Worm (Caenorhabditis elegans): ENCODE results near the gene ilc-17.1.

The ilc-17.1 gene

DNA sequence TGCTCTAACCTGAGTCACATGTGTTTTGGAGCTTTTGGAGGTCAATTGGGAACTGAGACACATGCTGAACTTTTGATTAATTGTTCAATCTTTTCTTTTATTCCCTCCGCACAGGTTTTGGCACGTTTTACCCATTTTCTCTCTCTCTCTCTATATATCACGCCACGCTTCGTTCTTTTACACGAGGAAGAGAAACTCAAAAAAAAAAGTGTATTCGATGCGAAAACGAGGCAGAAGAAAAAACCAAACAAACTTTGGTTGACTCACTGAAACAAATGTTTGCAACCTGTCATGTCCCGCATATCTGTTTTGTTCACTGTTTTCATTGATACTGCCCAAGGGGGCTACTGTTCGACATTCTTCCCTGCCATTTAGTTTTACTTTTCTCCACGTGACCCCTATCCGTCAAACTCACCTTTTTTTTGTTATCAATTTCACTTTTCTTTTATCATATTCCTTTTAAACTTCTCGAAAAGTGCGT lies 8.3 kb downstream of the ilc-17.1 start (continued):
- no peak for TF ChIP-seq mep-1 (tag; optimal IDR thresholded peaks at IDR 0.05)
- no peak for TF ChIP-seq Y75B8A.6 (GFP tag; IDR thresholded peaks at IDR 0.05)
- peak in 1 of 2 experiments; percentile 45 for TF ChIP-seq daf-16 (GFP tag; optimal IDR thresholded peaks at IDR 0.05)
- no peak for TF ChIP-seq daf-16 (tag; optimal IDR thresholded peaks at IDR 0.05)
- TF ChIP-seq nhr-28 (tag; optimal IDR thresholded peaks at IDR 0.05), result peak; percentile 35

DNA sequence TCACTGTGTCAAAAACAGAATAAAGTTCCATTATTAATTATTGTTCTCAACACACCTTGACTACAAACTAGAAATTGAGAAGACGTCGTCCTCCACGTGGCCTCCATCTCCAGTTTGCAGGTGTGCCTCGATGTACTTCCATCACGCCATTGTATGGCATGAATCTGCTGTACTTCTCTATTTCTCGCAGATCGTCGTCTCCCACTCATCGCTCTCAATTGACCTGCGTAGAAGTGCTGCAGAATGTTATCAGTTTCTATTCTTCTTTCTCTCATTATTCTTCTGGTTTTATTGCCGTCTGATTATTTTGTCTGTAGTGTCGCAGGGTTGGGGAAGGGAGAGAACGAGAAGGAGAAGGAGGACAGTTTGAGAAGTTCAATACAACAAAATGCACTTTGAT lies 10.0 kb downstream of the ilc-17.1 start:
- TF ChIP-seq snpc-1.2 (GFP tag; IDR thresholded peaks at IDR 0.05) (no peak), php-3 (GFP tag; IDR thresholded peaks at IDR 0.05) (peak; percentile 84), lim-7 (GFP tag; IDR thresholded peaks at IDR 0.05) (no peak), unc-62 (GFP tag; optimal IDR thresholded peaks at IDR 0.05 in 1 of 2) (peak in 1 of 2 experiments; percentile 96), unc-62 (tag; optimal IDR thresholded peaks at IDR 0.05) (no peak), spr-3 (GFP tag; optimal IDR thresholded peaks at IDR 0.05) (no peak), gei-8 (GFP tag; optimal IDR thresholded peaks at IDR 0.05) (peak; percentile 53), ceh-20 (GFP tag; IDR thresholded peaks at IDR 0.05) (0 out of 2 replicates have a peak, but pooled peaks have one; percentile 30), dve-1 (tag; optimal IDR thresholded peaks at IDR 0.05; ENCODE audit: insufficient read depth) (peak; percentile 88), unc-39 (tag; optimal IDR thresholded peaks at IDR 0.05) (no peak), lin-38 (GFP tag; IDR thresholded peaks at IDR 0.05) (no peak), mep-1 (tag; optimal IDR thresholded peaks at IDR 0.05) (peak; percentile 64), nhr-6 (tag; optimal IDR thresholded peaks at IDR 0.05) (peak; percentile 31), dmd-9 (GFP tag; IDR thresholded peaks at IDR 0.05) (no peak), dpl-1 (GFP tag; optimal IDR thresholded peaks at IDR 0.05) (no peak), unc-130 (GFP tag; optimal IDR thresholded peaks at IDR 0.05) (no peak), cey-2 (tag; optimal IDR thresholded peaks at IDR 0.05; ENCODE audit: borderline replicate concordance, insufficient read depth) (peak; percentile 68), nhr-28 (tag; optimal IDR thresholded peaks at IDR 0.05) (peak; percentile 99), nhr-25 (tag; optimal IDR thresholded peaks at IDR 0.05; ENCODE audit: borderline replicate concordance, insufficient read depth) (peak; percentile 65), hmg-1.1 (GFP tag; IDR thresholded peaks at IDR 0.05) (no peak), tra-1 (GFP tag; IDR thresholded peaks at IDR 0.05) (peak; percentile 71; the same call in 1 of the 2 replicates), nhr-102 (tag; optimal IDR thresholded peaks at IDR 0.05) (no peak), Y75B8A.6 (GFP tag; IDR thresholded peaks at IDR 0.05) (no peak), lir-3 (tag; optimal IDR thresholded peaks at IDR 0.05) (no peak), mes-2 (tag; optimal IDR thresholded peaks at IDR 0.05; ENCODE audit: poor library complexity, severe bottlenecking) (peak; percentile 27), D1046.2 (GFP tag; IDR thresholded peaks at IDR 0.05) (no peak), attf-4 (tag; optimal IDR thresholded peaks at IDR 0.05) (no peak), nhr-76 (tag; optimal IDR thresholded peaks at IDR 0.05) (no peak), ctbp-1 (GFP tag; IDR thresholded peaks at IDR 0.05) (no peak), zag-1 (tag; optimal IDR thresholded peaks at IDR 0.05) (no peak), fkh-10 (GFP tag; optimal IDR thresholded peaks at IDR 0.05) (no peak), egl-27 (tag; optimal IDR thresholded peaks at IDR 0.05) (no peak), mxl-3 (GFP tag; optimal IDR thresholded peaks at IDR 0.05) (peak; percentile 98), hlh-11 (tag; optimal IDR thresholded peaks at IDR 0.05) (peak; percentile 91), mdt-29 (GFP tag; IDR thresholded peaks at IDR 0.05) (peak; percentile 77; the same call in 1 of the 2 replicates), ces-1 (GFP tag; optimal IDR thresholded peaks at IDR 0.05) (no peak), mxl-2 (GFP tag; conservative IDR thresholded peaks at IDR 0.05) (0 out of 2 replicates have a peak, but pooled peaks have one; percentile 20), nhr-48 (tag; optimal IDR thresholded peaks at IDR 0.05) (peak; percentile 79), mdl-1 (tag; optimal IDR thresholded peaks at IDR 0.05) (peak; percentile 70 to 96), ZK546.5 (tag; optimal IDR thresholded peaks at IDR 0.05) (no peak), aha-1 (tag) (peak; percentile 69), pqm-1 (tag; optimal IDR thresholded peaks at IDR 0.05) (peak; percentile 74), daf-12 (tag; optimal IDR thresholded peaks at IDR 0.05) (no peak), hlh-30 (tag; optimal IDR thresholded peaks at IDR 0.05; ENCODE audit: insufficient read depth) (peak; percentile 72), nhr-237 (tag; optimal IDR thresholded peaks at IDR 0.05) (no peak), lin-13 (GFP tag; optimal IDR thresholded peaks at IDR 0.05) (no peak), spr-1 (tag; optimal IDR thresholded peaks at IDR 0.05) (no peak)

Data from whole organism, L4 larva.